Worm (Caenorhabditis elegans) whole organism, midembryonic: ENCODE results near the gene ubq-2.

Experiments used
- T22C8.4 ChIP-seq: fragments of 200-800 bp; sonication (Bioruptor generic); IDR thresholded peaks from 2 replicates; pipeline ENCODE4 v1.3.6; 2022; ENCODE audit warnings: missing genetic modification characterization, missing compliant biosample characterization
- cog-1 ChIP-seq: sonication (generic microtip); optimal IDR thresholded peaks from 2 replicates; lab custom pipeline; 2016; ENCODE audit warnings: missing genetic modification characterization, missing compliant biosample characterization
- flt-1 ChIP-seq: fragments of 200-800 bp; sonication (Bioruptor generic); IDR thresholded peaks from 2 replicates; pipeline ENCODE4 v1.3.6; 2022; ENCODE audit warnings: missing genetic modification characterization, missing compliant biosample characterization
- klf-2 ChIP-seq: fragments of 200-800 bp; sonication (Bioruptor generic); conservative IDR thresholded peaks from 2 replicates; pipeline ENCODE4 v1.3.6; 2022; ENCODE audit warnings: missing genetic modification reagents, missing genetic modification characterization, missing compliant biosample characterization
- med-1 ChIP-seq: sonication (generic microtip); optimal IDR thresholded peaks from 2 replicates; lab custom pipeline; 2017; ENCODE audit warnings: missing genetic modification characterization, mild to moderate bottlenecking, missing compliant biosample characterization, antibody characterized with exemption, missing genetic modification reagents; ENCODE audit not compliant: insufficient read depth
- ref-1 ChIP-seq: fragments of 200-800 bp; sonication (Bioruptor generic); conservative IDR thresholded peaks from 2 replicates; pipeline ENCODE4 v1.3.6; 2022; ENCODE audit warnings: missing genetic modification reagents, missing genetic modification characterization, missing compliant biosample characterization
- tab-1 ChIP-seq: fragments of 200-800 bp; sonication (Bioruptor generic); IDR thresholded peaks from 2 replicates; pipeline ENCODE4 v1.3.6; 2022; ENCODE audit warnings: missing genetic modification characterization, missing compliant biosample characterization
- ztf-23 ChIP-seq: fragments of 200-800 bp; sonication (Bioruptor generic); IDR thresholded peaks from 2 replicates; pipeline ENCODE4 v1.3.6; 2022; ENCODE audit warnings: missing genetic modification reagents, missing genetic modification characterization, missing compliant biosample characterization
- ztf-29 ChIP-seq: fragments of 200-800 bp; sonication (Bioruptor generic); IDR thresholded peaks from 2 replicates; pipeline ENCODE4 v1.3.6; 2022; ENCODE audit warnings: missing genetic modification reagents, missing genetic modification characterization, missing compliant biosample characterization

The ubq-2 gene

DNA sequence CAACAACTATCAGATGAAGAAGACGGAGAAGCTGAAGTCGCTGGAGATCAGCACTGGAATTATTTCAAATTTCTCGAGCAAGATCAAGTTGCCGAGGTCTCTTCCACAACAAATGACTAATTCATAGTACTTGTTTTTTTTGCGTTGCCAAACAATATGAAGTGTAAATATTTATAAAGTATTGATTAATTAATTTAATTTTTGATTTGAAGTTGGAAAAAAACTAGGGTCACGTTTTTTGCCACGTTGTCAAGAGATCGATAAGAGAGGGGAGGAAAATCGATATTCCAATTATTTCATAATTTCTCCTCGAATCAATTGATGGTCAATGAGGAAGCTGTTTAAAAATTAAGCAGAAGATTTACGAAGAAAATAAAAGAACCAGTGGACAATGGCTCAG, 26.8 kb upstream of the ubq-2 start, which contains the start of gene snf-7:
Gene snf-7, plus strand, starts transcription at position 301 of the 400 bp plus-strand sequence.
- TF ChIP-seq cog-1 (no peak), klf-2 (GFP tag; lab: Robert Waterston, UW) (no peak), ztf-29 (no peak), T22C8.4 (0 out of 2 replicates have a peak, but pooled peaks have one; percentile 51), tab-1 (GFP tag; lab: Robert Waterston, UW) (no peak)

DNA sequence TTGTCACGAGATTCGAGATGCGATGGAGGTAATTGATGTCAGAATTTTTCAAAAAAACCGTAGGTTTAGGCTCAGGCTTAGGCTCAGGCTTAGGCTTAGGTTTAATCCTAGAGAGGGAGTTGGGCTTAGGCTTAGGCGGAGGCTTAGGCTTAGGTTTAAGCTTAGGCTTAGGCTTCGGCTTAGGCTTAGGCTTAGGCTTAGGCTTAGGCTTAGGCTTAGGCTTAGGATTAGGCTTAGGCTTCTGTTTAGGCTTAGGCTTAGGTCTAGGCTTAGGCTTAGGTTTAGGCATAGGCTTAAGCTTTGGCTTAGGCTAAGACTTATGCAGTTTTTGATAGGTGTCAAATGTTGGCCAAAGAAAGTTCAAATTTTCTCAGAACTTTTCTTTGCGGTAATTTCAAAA, 26.0 kb upstream of the ubq-2 start:
- 0 out of 2 replicates have a peak, but pooled peaks have one; percentile 23 for TF ChIP-seq ztf-23 (GFP tag; lab: Robert Waterston, UW)
- TF ChIP-seq ref-1 (GFP tag; lab: Robert Waterston, UW), result no peak
- peak; percentile 68; the same call in 1 of the 2 replicates for TF ChIP-seq ztf-29

DNA sequence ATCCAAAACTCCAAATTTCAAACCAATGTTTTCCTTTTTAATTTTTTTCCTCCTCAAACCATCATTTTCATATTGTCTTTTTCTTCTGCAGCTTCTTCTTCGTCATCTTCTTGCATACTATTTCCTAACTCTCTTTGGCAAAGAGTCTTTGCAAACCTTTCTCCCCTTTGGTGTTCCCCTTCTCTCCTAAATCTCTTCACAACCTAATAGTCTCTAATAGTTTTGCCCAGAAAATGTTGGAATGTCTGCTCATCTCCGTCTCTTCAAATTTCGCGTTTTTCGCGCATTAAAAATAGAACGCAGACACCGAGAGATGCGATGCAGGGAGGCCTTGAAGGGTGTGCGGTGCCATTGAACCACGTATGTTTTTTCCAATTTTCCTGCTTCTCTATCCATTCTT, 23.8 kb upstream of the ubq-2 start, which contains the start of gene ZK1010.10:
Gene ZK1010.10, plus strand, starts transcription at position 286 of the 400 bp plus-strand sequence.
- TF ChIP-seq ztf-23 (GFP tag; lab: Robert Waterston, UW) (peak; percentile 51; the same call in 1 of the 2 replicates), cog-1 (peak; percentile 6), klf-2 (GFP tag; lab: Robert Waterston, UW) (no peak), ref-1 (GFP tag; lab: Robert Waterston, UW) (no peak)

DNA sequence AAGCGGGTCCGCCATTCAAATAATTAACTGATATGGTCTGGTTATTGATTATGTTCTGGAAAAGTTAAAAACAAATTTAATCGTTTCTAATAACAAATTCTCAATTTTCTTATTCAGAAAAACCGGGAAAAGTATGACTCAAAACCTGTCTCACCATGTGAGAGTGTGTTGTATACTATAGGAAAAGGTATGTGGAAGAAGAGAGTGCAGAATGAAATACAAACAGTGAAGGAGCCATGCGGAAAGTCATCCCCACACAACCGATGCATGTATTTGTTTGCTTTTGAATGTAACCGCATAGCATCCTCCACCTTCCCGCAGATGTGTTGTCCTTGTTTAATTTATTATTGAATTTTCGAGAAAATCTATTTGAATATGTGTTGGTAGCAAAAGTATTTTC, 22.1 kb upstream of the ubq-2 start, which contains the start of gene ZK1010.8:
Gene ZK1010.8, minus strand, starts transcription at position 214 of the 400 bp plus-strand sequence.
- TF ChIP-seq ztf-23 (GFP tag; lab: Robert Waterston, UW) (no peak), T22C8.4 (no peak), flt-1 (GFP tag; lab: Robert Waterston, UW) (no peak), cog-1 (no peak)

DNA sequence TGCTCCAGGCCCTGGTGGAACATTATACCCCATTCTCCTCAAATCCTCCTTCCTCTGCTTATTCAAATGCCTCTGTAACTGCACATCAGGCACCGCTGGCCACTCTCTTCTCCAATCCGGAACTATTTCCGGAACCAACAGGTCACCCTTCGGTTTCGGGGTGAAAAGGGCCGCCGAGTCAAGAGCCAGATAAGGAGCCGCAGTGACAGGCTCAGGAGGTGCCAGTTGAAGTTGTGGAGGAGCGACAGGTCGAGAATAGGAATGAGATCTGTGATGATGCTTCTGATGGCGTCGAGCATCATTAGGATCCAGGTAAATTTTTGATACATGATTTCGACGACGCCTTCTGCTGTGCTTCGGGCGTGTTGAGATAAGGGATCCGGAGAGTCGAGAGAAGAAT, 19.9 kb upstream of the ubq-2 start:
- TF ChIP-seq klf-2 (GFP tag; lab: Robert Waterston, UW), result no peak
- no peak for TF ChIP-seq tab-1 (GFP tag; lab: Robert Waterston, UW)
- no peak for TF ChIP-seq ref-1 (GFP tag; lab: Robert Waterston, UW)

DNA sequence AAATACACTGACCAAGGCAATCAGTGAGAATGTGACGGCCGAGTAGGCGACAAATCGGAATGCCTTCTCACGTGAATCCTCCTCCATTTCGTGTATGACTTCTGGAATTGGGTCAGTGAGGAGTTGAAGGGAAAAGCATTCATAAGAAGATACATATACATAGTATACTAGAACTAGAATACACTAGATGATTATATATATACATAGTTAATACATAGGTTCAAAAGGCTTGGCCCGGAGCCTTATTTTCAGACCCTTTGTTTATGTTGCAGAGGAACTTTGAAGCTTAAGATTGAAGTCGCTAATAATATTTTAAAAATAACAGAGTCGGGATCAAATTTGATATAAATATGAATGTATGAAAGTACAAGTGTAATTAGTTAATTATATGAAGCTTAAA, 15.3 kb upstream of the ubq-2 start, which contains the start of gene col-97:
Gene col-97, minus strand, starts transcription at position 101 of the 400 bp plus-strand sequence.
- no peak for TF ChIP-seq ref-1 (GFP tag; lab: Robert Waterston, UW)
- no peak for TF ChIP-seq cog-1
- TF ChIP-seq med-1 (GFP tag; lab: Kevin White, UChicago), result no peak
- TF ChIP-seq T22C8.4, result no peak
- TF ChIP-seq ztf-29, result no peak
- no peak for TF ChIP-seq tab-1 (GFP tag; lab: Robert Waterston, UW)
- TF ChIP-seq ztf-23 (GFP tag; lab: Robert Waterston, UW), result no peak
- no peak for TF ChIP-seq klf-2 (GFP tag; lab: Robert Waterston, UW)
- no peak for TF ChIP-seq flt-1 (GFP tag; lab: Robert Waterston, UW)

DNA sequence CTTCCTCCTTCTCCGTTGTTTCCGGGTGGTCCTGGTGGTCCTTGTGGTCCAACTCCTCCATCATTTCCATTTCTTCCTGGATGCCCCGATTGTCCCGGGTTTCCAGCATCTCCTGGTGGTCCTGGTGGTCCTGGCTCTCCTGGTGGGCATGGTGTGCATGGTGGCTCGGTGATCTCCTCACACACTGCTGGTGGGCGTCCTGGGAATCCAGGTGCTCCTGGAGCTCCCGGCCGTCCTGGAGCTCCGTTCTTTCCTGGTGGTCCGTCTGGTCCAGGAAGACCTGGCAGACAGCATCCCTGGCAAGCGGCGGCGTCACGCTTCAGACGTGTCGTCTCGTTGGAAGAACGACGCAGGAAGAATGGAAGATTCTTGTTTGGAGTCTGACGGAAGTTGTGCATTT, 14.7 kb upstream of the ubq-2 start:
- no peak for TF ChIP-seq ref-1 (GFP tag; lab: Robert Waterston, UW)
- TF ChIP-seq flt-1 (GFP tag; lab: Robert Waterston, UW), result no peak
- no peak for TF ChIP-seq ztf-23 (GFP tag; lab: Robert Waterston, UW)
- TF ChIP-seq ztf-29, result no peak
- no peak for TF ChIP-seq med-1 (GFP tag; lab: Kevin White, UChicago)
- TF ChIP-seq cog-1, result no peak
- no peak for TF ChIP-seq tab-1 (GFP tag; lab: Robert Waterston, UW)
- TF ChIP-seq T22C8.4, result no peak

DNA sequence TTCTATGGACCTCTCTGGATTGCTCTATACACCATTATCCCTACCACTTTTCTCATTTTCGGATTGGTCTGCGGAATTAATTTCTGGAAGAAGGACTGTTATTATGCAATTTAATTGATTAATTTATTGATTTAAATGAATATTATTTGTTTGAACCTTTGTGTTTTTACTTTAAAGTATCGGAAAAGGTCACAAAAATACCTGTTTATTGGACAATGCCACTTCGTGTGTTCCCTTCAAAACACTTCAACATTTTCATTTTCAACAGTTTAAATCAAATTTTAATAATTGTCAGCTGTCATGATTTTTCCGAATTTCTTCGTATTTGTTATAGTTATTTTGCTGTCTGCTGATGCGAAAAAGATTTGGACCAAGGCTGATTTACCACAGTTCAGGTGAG, 12.7 kb upstream of the ubq-2 start, which contains the start of gene ZK1010.12:
Gene ZK1010.12, plus strand, starts transcription at position 301 of the 400 bp plus-strand sequence.
- no peak for TF ChIP-seq med-1 (GFP tag; lab: Kevin White, UChicago)
- no peak for TF ChIP-seq klf-2 (GFP tag; lab: Robert Waterston, UW)
- no peak for TF ChIP-seq T22C8.4
- no peak for TF ChIP-seq ztf-23 (GFP tag; lab: Robert Waterston, UW)
- TF ChIP-seq ref-1 (GFP tag; lab: Robert Waterston, UW), result no peak
- TF ChIP-seq ztf-29, result no peak
- no peak for TF ChIP-seq tab-1 (GFP tag; lab: Robert Waterston, UW)
- TF ChIP-seq flt-1 (GFP tag; lab: Robert Waterston, UW), result no peak
- TF ChIP-seq cog-1, result no peak

DNA sequence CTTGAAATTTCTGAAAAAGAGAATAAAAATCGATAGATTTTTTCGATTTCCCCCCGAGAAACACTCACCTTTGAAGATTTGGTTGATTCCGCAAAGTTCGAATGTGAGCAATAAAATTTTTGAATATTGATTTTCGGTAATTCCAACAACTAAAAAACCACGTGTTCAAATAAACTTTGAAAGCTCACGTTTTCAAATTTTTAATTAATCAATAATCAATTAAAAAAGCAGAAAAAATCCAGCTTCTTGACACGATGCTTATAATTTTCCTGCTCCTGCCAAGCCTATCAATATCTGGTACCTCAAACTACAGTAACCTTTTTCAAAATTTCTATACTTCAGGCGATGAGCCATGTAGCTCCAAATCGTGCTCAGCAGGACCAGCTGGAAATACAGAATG, 9.1 kb upstream of the ubq-2 start, which contains the start of gene ZK1010.5:
Gene ZK1010.5, minus strand, starts transcription at position 101 of the 400 bp plus-strand sequence.
- TF ChIP-seq med-1 (GFP tag; lab: Kevin White, UChicago) (no peak), T22C8.4 (0 out of 2 replicates have a peak, but pooled peaks have one; percentile 38)

DNA sequence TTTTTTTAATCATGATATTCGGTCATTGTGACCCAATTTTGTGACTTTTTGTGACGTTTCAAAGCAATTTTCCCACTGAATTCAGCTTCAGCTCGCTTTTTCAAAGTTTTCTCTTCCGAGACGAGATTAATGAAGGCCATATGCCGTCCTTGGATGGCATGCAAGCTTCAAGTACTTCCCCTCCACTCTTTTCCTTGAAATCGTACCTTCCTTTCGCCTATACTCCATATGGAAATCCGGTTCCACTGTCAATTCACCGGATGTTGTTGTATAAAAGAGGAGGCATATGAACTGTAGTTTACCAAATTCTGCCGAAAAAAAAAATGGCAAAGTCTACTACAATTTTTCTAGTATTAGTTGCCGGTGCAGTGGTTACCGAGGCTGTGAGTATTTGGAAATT, 2.4 kb upstream of the ubq-2 start, which contains the start of gene ZK1010.4:
Gene ZK1010.4, plus strand, starts transcription at position 301 of the 400 bp plus-strand sequence.
- TF ChIP-seq klf-2 (GFP tag; lab: Robert Waterston, UW) (no peak), ztf-29 (no peak), cog-1 (no peak), flt-1 (GFP tag; lab: Robert Waterston, UW) (no peak), ztf-23 (GFP tag; lab: Robert Waterston, UW) (no peak), med-1 (GFP tag; lab: Kevin White, UChicago) (no peak), ref-1 (GFP tag; lab: Robert Waterston, UW) (no peak), T22C8.4 (no peak), tab-1 (GFP tag; lab: Robert Waterston, UW) (no peak)

DNA sequence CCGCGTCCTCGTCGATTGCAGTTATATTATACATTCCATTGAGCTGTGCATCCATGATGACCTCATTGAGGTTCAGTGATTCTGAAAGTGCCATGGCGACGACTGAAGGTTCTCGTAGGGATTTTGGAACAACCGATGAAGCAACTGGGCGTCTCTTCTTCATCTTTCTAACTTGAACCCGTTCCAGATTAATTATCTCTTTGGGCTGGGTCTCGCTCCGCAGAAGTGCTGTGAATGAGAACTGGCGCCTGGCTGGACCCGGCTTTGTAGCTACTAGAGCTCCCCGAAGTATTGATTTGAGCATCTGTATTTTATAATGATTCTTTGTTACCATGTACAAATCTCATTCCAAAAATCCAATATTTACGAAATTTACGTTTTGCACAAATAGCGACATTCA, 764 bp downstream of the ubq-2 start, which contains the start of gene ZK1010.2:
Gene ZK1010.2, minus strand, starts transcription at position 304 of the 400 bp plus-strand sequence.
- TF ChIP-seq tab-1 (GFP tag; lab: Robert Waterston, UW) (no peak), flt-1 (GFP tag; lab: Robert Waterston, UW) (no peak), klf-2 (GFP tag; lab: Robert Waterston, UW) (no peak)
